Worm (Caenorhabditis elegans) whole organism, late embryonic: ENCODE measurements around the gene K02E11.7.

ENCODE experiments used
- ama-1 ChIP-seq: fragments of 150-350 bp; optimal IDR thresholded peaks from 2 replicates; lab custom pipeline; 2014
- ceh-24 ChIP-seq: sonication (generic microtip); optimal IDR thresholded peaks from 2 replicates; lab custom pipeline; 2016; ENCODE audit warnings: mild to moderate bottlenecking, missing genetic modification characterization, missing compliant biosample characterization
- ets-4 ChIP-seq: sonication (generic microtip); optimal IDR thresholded peaks from 2 replicates; lab custom pipeline; 2016; ENCODE audit warnings: missing genetic modification characterization, missing compliant biosample characterization
- nhr-232 ChIP-seq: sonication (generic microtip); optimal IDR thresholded peaks from 2 replicates; lab custom pipeline; 2016; ENCODE audit warnings: missing genetic modification characterization, missing compliant biosample characterization

- TF ChIP-seq nhr-232, result no peak
- no peak for TF ChIP-seq ceh-24 (tag; lab: Kevin White, UChicago)
- TF ChIP-seq ets-4, result no peak
- no peak for TF ChIP-seq ama-1 (lab: Kevin White, UChicago)
Observed at ce11 chrV:14248654-14249053, 5.5 kb downstream of the K02E11.7 start, which contains the start of gene K02E11.6.
